Worm (Caenorhabditis elegans): ENCODE data around the gene W09G12.8.

ce11 chrIV:1245244-1245643 is 19.3 kb downstream of the W09G12.8 start, which contains the start of gene F38A1.9:
- TF ChIP-seq tbx-37 (GFP tag; conservative IDR thresholded peaks at IDR 0.05) (no peak), sea-1 (GFP tag; conservative IDR thresholded peaks at IDR 0.05) (no peak)

All from whole organism, early embryonic.